Fruit fly (Drosophila melanogaster) whole organism, prepupa: Measurements from ENCODE around the gene CG3638.
A peak's percentile ranks its signal among the peaks of the same experiment; 100 is the strongest.

Experiments
- CG1621 ChIP-seq: fragments of 200-800 bp; sonication (Bioruptor generic); optimal IDR thresholded peaks from 3 replicates; lab custom pipeline; 2018; ENCODE audit warnings: missing biosample characterization, mild to moderate bottlenecking, missing genetic modification characterization
- CG31627 ChIP-seq: fragments of 200-800 bp; sonication (Bioruptor generic); optimal IDR thresholded peaks from 3 replicates; lab custom pipeline; 2016; ENCODE audit warnings: missing biosample characterization, missing genetic modification characterization
- CG32006 ChIP-seq: fragments of 200-800 bp; sonication (Bioruptor generic); optimal IDR thresholded peaks from 3 replicates; lab custom pipeline; 2017; ENCODE audit warnings: missing biosample characterization, mild to moderate bottlenecking, missing genetic modification characterization
- CG6276 ChIP-seq: fragments of 200-800 bp; sonication (Bioruptor generic); optimal IDR thresholded peaks from 2 replicates; lab custom pipeline; 2017; ENCODE audit warnings: missing biosample characterization, mild to moderate bottlenecking, missing genetic modification characterization
- CG6808 ChIP-seq: fragments of 200-800 bp; sonication (Bioruptor generic); optimal IDR thresholded peaks from 3 replicates; lab custom pipeline; 2017; ENCODE audit warnings: missing biosample characterization, missing genetic modification characterization, mild to moderate bottlenecking, moderate library complexity, missing genetic modification reagents
- Eip93F ChIP-seq: fragments of 200-800 bp; sonication (Bioruptor generic); optimal IDR thresholded peaks from 2 replicates; lab custom pipeline; 2016; ENCODE audit warnings: missing biosample characterization, mild to moderate bottlenecking, missing genetic modification characterization
- Hr39 ChIP-seq: fragments of 200-800 bp; sonication (Bioruptor generic); optimal IDR thresholded peaks from 2 replicates; lab custom pipeline; 2016; ENCODE audit warnings: missing biosample characterization, missing genetic modification characterization
- dac ChIP-seq: fragments of 200-800 bp; sonication (Bioruptor generic); optimal IDR thresholded peaks from 2 replicates; lab custom pipeline; 2017; ENCODE audit warnings: missing biosample characterization, mild to moderate bottlenecking, missing genetic modification characterization
- fd85E ChIP-seq: fragments of 200-800 bp; sonication (Bioruptor generic); optimal IDR thresholded peaks from 3 replicates; lab custom pipeline; 2016; ENCODE audit warnings: missing biosample characterization, missing genetic modification characterization
- net ChIP-seq: fragments of 200-800 bp; sonication (Bioruptor generic); optimal IDR thresholded peaks from 3 replicates; lab custom pipeline; 2016; ENCODE audit warnings: missing biosample characterization, missing genetic modification characterization

DNA sequence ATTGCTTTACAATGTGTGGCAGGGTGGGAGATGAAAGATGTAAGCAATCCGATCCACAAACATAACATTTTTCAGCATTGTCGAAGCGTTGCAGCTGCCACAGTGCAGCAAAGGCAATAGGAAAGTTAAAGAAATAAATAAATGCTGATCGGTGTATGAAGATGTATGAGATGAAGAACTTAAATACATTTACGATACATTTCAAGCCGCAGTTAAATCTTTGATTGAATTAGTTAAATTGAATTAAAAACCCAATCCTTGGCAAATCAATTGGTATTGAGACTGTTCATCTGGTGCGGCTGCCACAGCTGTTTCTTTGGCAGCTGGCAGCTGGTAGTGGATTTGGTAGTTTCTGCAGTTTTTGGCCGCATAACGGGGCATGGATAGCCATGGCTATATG is 38.6 kb downstream of the CG3638 start:
- no peak for TF ChIP-seq CG1621 (tag; lab: Kevin White, UChicago)
- TF ChIP-seq CG6276 (GFP tag; lab: Kevin White, UChicago) = no peak
- TF ChIP-seq CG31627 (GFP tag; lab: Kevin White, UChicago) = no peak
- TF ChIP-seq Eip93F (GFP tag; lab: Kevin White, UChicago) = no peak
- no peak for TF ChIP-seq dac (GFP tag; lab: Kevin White, UChicago)
- TF ChIP-seq CG32006 = peak; percentile 64
- TF ChIP-seq fd85E (GFP tag; lab: Kevin White, UChicago) = no peak
- TF ChIP-seq net (GFP tag; lab: Kevin White, UChicago) = no peak
- TF ChIP-seq Hr39 (GFP tag; lab: Kevin White, UChicago) = no peak
- no peak for TF ChIP-seq CG6808 (GFP tag; lab: Kevin White, UChicago)
